Worm (Caenorhabditis elegans) whole organism, young adult: ENCODE results near the gene D1054.19.

ENCODE experiments used
- B0336.3 ChIP-seq: fragments of 200-800 bp; sonication (Bioruptor generic); IDR thresholded peaks from 2 replicates; pipeline ENCODE4 v1.3.6; 2022; ENCODE audit warnings: missing genetic modification characterization, missing compliant biosample characterization
- C17E4.6 ChIP-seq: fragments of 200-800 bp; sonication (Bioruptor generic); IDR thresholded peaks from 2 replicates; pipeline ENCODE4 v1.3.6; 2022; ENCODE audit warnings: missing genetic modification reagents, missing genetic modification characterization, missing compliant biosample characterization
- D2030.7 ChIP-seq: fragments of 200-800 bp; sonication (Bioruptor generic); IDR thresholded peaks from 2 replicates; pipeline ENCODE4 v1.3.6; 2022; ENCODE audit warnings: missing genetic modification reagents, missing genetic modification characterization, missing compliant biosample characterization
- F39B2.1 ChIP-seq: fragments of 200-800 bp; sonication (Bioruptor generic); IDR thresholded peaks from 2 replicates; pipeline ENCODE4 v1.3.6; 2022; ENCODE audit warnings: missing genetic modification reagents, missing genetic modification characterization, missing compliant biosample characterization
- F49E8.2 ChIP-seq: sonication (generic microtip); optimal IDR thresholded peaks from 3 replicates; lab custom pipeline; 2017; ENCODE audit warnings: missing genetic modification characterization, mild to moderate bottlenecking, missing compliant biosample characterization, antibody characterized with exemption, moderate library complexity; ENCODE audit not compliant: insufficient read depth
- F55B11.4 ChIP-seq: sonication (generic microtip); optimal IDR thresholded peaks from 2 replicates; lab custom pipeline; 2016; ENCODE audit warnings: missing compliant biosample characterization, missing genetic modification characterization, borderline replicate concordance; ENCODE audit not compliant: insufficient read depth
- K11D2.4 ChIP-seq: fragments of 200-800 bp; sonication (Bioruptor generic); IDR thresholded peaks from 2 replicates; pipeline ENCODE4 v1.3.6; 2022; ENCODE audit warnings: missing genetic modification reagents, missing genetic modification characterization, missing compliant biosample characterization
- Y53G8AR.9 ChIP-seq: fragments of 200-800 bp; sonication (Bioruptor generic); conservative IDR thresholded peaks from 2 replicates; pipeline ENCODE4 v1.3.6; 2022; ENCODE audit warnings: missing genetic modification reagents, missing genetic modification characterization, missing compliant biosample characterization
- Y79H2A.3 ChIP-seq: fragments of 200-800 bp; sonication (Bioruptor generic); conservative IDR thresholded peaks from 2 replicates; pipeline ENCODE4 v1.3.6; 2022; ENCODE audit warnings: missing genetic modification reagents, missing genetic modification characterization, missing compliant biosample characterization
- ZK185.1 ChIP-seq: sonication (generic microtip); optimal IDR thresholded peaks from 2 replicates; lab custom pipeline; 2016; ENCODE audit warnings: mild to moderate bottlenecking, missing genetic modification characterization, missing compliant biosample characterization; ENCODE audit not compliant: poor library complexity, severe bottlenecking
- atf-7 ChIP-seq: sonication (generic microtip); optimal IDR thresholded peaks from 2 replicates; lab custom pipeline; 2017; ENCODE audit warnings: mild to moderate bottlenecking, missing genetic modification characterization, missing compliant biosample characterization
- athp-1 ChIP-seq: sonication (generic microtip); optimal IDR thresholded peaks from 2 replicates; lab custom pipeline; 2017; ENCODE audit warnings: mild to moderate bottlenecking, missing genetic modification characterization, missing compliant biosample characterization
- ccch-3 ChIP-seq: fragments of 200-800 bp; sonication (Bioruptor generic); optimal IDR thresholded peaks from 2 replicates; lab custom pipeline; 2018; ENCODE audit warnings: mild to moderate bottlenecking, missing genetic modification characterization, missing compliant biosample characterization
- ceh-91 ChIP-seq: fragments of 200-800 bp; sonication (Bioruptor generic); IDR thresholded peaks from 2 replicates; pipeline ENCODE4 v1.3.6; 2022; ENCODE audit warnings: missing genetic modification reagents, missing genetic modification characterization, missing compliant biosample characterization
- dpl-1 ChIP-seq: fragments of 150-350 bp; optimal IDR thresholded peaks from 2 replicates; lab custom pipeline; 2014; ENCODE audit warnings: missing biosample characterization, missing genetic modification reagents, missing genetic modification characterization
- fkh-3 ChIP-seq: sonication (generic microtip); optimal IDR thresholded peaks from 2 replicates; lab custom pipeline; 2016; ENCODE audit warnings: mild to moderate bottlenecking, missing genetic modification characterization, missing compliant biosample characterization
- lin-26 ChIP-seq: fragments of 200-800 bp; sonication (Bioruptor generic); IDR thresholded peaks from 2 replicates; pipeline ENCODE4 v1.3.6; 2022; ENCODE audit warnings: missing genetic modification reagents, missing genetic modification characterization, missing compliant biosample characterization
- lin-35 ChIP-seq, 3 experiments: fragments of 150-350 bp in 2 of 3; sonication (generic microtip) in 1 of 3; optimal IDR thresholded peaks; 2 replicates each; lab custom pipeline; 2014 to 2018; ENCODE audit warnings: missing biosample characterization in 3 of 3, missing genetic modification characterization in 3 of 3, missing genetic modification reagents in 3 of 3
- lin-40 ChIP-seq: sonication (generic microtip); optimal IDR thresholded peaks from 2 replicates; lab custom pipeline; 2016; ENCODE audit warnings: missing genetic modification characterization, mild to moderate bottlenecking, missing compliant biosample characterization, missing genotype, missing genetic modification reagents
- lin-54 ChIP-seq: fragments of 200-800 bp; sonication (Bioruptor generic); optimal IDR thresholded peaks from 2 replicates; lab custom pipeline; 2018; ENCODE audit warnings: mild to moderate bottlenecking, missing genetic modification characterization, missing compliant biosample characterization
- madf-10 ChIP-seq: sonication (generic microtip); optimal IDR thresholded peaks from 2 replicates; lab custom pipeline; 2016; ENCODE audit warnings: mild to moderate bottlenecking, missing genetic modification characterization, missing compliant biosample characterization
- madf-8 ChIP-seq: fragments of 200-800 bp; sonication (Bioruptor generic); conservative IDR thresholded peaks from 2 replicates; pipeline ENCODE4 v1.3.6; 2022; ENCODE audit warnings: missing genetic modification reagents, missing genetic modification characterization, missing compliant biosample characterization
- mes-4 ChIP-seq: sonication (generic microtip); optimal IDR thresholded peaks from 2 replicates; lab custom pipeline; 2016; ENCODE audit warnings: missing genotype, missing genetic modification characterization, missing compliant biosample characterization
- nhr-80 ChIP-seq: sonication (generic microtip); optimal IDR thresholded peaks from 2 replicates; lab custom pipeline; 2016; ENCODE audit warnings: missing genetic modification characterization, missing compliant biosample characterization
- pha-4 ChIP-seq: fragments of 150-350 bp; sonication (generic microtip); optimal IDR thresholded peaks from 2 replicates; lab custom pipeline; 2014; ENCODE audit warnings: missing biosample characterization, missing genetic modification reagents, missing genetic modification characterization
- repo-1 ChIP-seq: sonication (generic microtip); optimal IDR thresholded peaks from 2 replicates; lab custom pipeline; 2017; ENCODE audit warnings: mild to moderate bottlenecking, missing genetic modification characterization, missing compliant biosample characterization
- snpc-3.4 ChIP-seq: sonication (generic microtip); optimal IDR thresholded peaks from 2 replicates; lab custom pipeline; 2017; ENCODE audit warnings: missing genetic modification characterization, mild to moderate bottlenecking, missing compliant biosample characterization, antibody characterized with exemption, moderate library complexity, missing genotype, missing genetic modification reagents
- snpc-4 ChIP-seq, 5 experiments: fragments of 150-350 bp in 1 of 5; sonication (generic microtip) in 4 of 5; optimal IDR thresholded peaks; 2 replicates each; lab custom pipeline; 2014 to 2018; ENCODE audit warnings: missing genetic modification characterization in 5 of 5, missing biosample characterization in 3 of 5, antibody characterized with exemption in 2 of 5, mild to moderate bottlenecking in 2 of 5, missing compliant biosample characterization in 2 of 5, missing genotype in 2 of 5, moderate library complexity in 2 of 5, missing genetic modification reagents in 1 of 5
- tlf-1 ChIP-seq: fragments of 200-800 bp; sonication (Bioruptor generic); optimal IDR thresholded peaks from 2 replicates; lab custom pipeline; 2018; ENCODE audit warnings: mild to moderate bottlenecking, missing genetic modification characterization, missing compliant biosample characterization
- zfh-2 ChIP-seq: fragments of 200-800 bp; sonication (Bioruptor generic); conservative IDR thresholded peaks from 2 replicates; pipeline ENCODE4 v1.3.6; 2022; ENCODE audit warnings: missing genetic modification reagents, missing genetic modification characterization, missing compliant biosample characterization
- ztf-3 ChIP-seq: fragments of 200-800 bp; sonication (Bioruptor generic); optimal IDR thresholded peaks from 2 replicates; lab custom pipeline; 2018; ENCODE audit warnings: mild to moderate bottlenecking, missing genetic modification characterization, missing compliant biosample characterization

D1054.19 gene

ce11 chrV:10773216-10773615 lies 22.4 kb upstream of the D1054.19 start:
- TF ChIP-seq lin-54 (GFP tag; lab: Kevin White, UChicago) (no peak), ceh-91 (GFP tag; lab: Robert Waterston, UW) (no peak), F55B11.4 (tag; lab: Kevin White, UChicago) (no peak), lin-35 (GFP tag; optimal IDR thresholded peaks at IDR 0.05; lab: Kevin White, UChicago) (no peak)

- TF ChIP-seq nhr-80 (tag; lab: Kevin White, UChicago) (peak; percentile 78), ztf-3 (GFP tag; lab: Kevin White, UChicago) (no peak), Y53G8AR.9 (no peak)
These were observed 19.0 kb upstream of the D1054.19 start, which contains the start of gene D1054.5 for ce11 chrV:10776528-10777055. D1054.5 (minus strand) TSS chrV:10776578.

- no peak for TF ChIP-seq atf-7 (tag; lab: Kevin White, UChicago)
- no peak for TF ChIP-seq athp-1 (tag; lab: Kevin White, UChicago)
- TF ChIP-seq ZK185.1 (tag; lab: Kevin White, UChicago), result no peak
These were observed 11.6 kb upstream of the D1054.19 start, which contains the start of gene D1054.8 for ce11 chrV:10784011-10784410. D1054.8 (plus strand) TSS chrV:10784311.

ce11 chrV:10790921-10791320 lies 4.7 kb upstream of the D1054.19 start, which contains the start of gene D1054.9:
D1054.9 (minus strand) TSS chrV:10791057.
- TF ChIP-seq F39B2.1 (GFP tag; lab: Robert Waterston, UW) (no peak), C17E4.6 (GFP tag; lab: Robert Waterston, UW) (no peak), snpc-4 (GFP tag; optimal IDR thresholded peaks at IDR 0.05; lab: Kevin White, UChicago) (no peak), snpc-4 (tag; optimal IDR thresholded peaks at IDR 0.05; lab: Kevin White, UChicago) (no peak), repo-1 (tag; lab: Kevin White, UChicago) (no peak), madf-10 (tag; lab: Kevin White, UChicago) (no peak), zfh-2 (GFP tag; lab: Robert Waterston, UW) (peak; percentile 89), mes-4 (tag; lab: Kevin White, UChicago) (no peak), F49E8.2 (tag; lab: Kevin White, UChicago) (no peak)

ce11 chrV:10792775-10793174 lies 2.8 kb upstream of the D1054.19 start, which contains the start of gene D1054.10:
D1054.10 (minus strand) TSS chrV:10792875.
- TF ChIP-seq fkh-3, result no peak
- no peak for TF ChIP-seq lin-26
- TF ChIP-seq madf-8 (GFP tag; lab: Robert Waterston, UW), result no peak
- no peak for TF ChIP-seq K11D2.4 (GFP tag; lab: Robert Waterston, UW)
- TF ChIP-seq madf-10 (tag; lab: Kevin White, UChicago), result no peak
- no peak for TF ChIP-seq zfh-2 (GFP tag; lab: Robert Waterston, UW)
- no peak for TF ChIP-seq dpl-1 (GFP tag; lab: Kevin White, UChicago)
- TF ChIP-seq Y79H2A.3 (GFP tag; lab: Robert Waterston, UW), result no peak
- TF ChIP-seq snpc-3.4 (tag; lab: Kevin White, UChicago), result no peak
- no peak for TF ChIP-seq ztf-3 (GFP tag; lab: Kevin White, UChicago)
- TF ChIP-seq B0336.3 (GFP tag; lab: Robert Waterston, UW), result no peak
- no peak for TF ChIP-seq ccch-3 (GFP tag; lab: Kevin White, UChicago)
- no peak for TF ChIP-seq lin-40 (tag; lab: Kevin White, UChicago)
- TF ChIP-seq pha-4 (tag; lab: Kevin White, UChicago), result no peak
- TF ChIP-seq D2030.7 (GFP tag; lab: Robert Waterston, UW), result no peak
- TF ChIP-seq tlf-1 (GFP tag; lab: Kevin White, UChicago), result no peak
